Fruit fly (Drosophila melanogaster): ENCODE results near the gene Caf1-180.

Gene Caf1-180

dm6 chrX:8636114-8636929, 30.2 kb upstream of the Caf1-180 start (continued):
- TF ChIP-seq CG17361 (GFP tag; IDR thresholded peaks at IDR 0.05) (0 out of 3 replicates have a peak, but pooled peaks have one; percentile 31), Mad (GFP tag; optimal IDR thresholded peaks at IDR 0.05) (no peak), CG30020 (tag; optimal IDR thresholded peaks at IDR 0.05) (no peak), CG14441 (GFP tag; IDR thresholded peaks at IDR 0.05) (no peak), tap (tag; optimal IDR thresholded peaks at IDR 0.05) (no peak), danr (GFP tag; IDR thresholded peaks at IDR 0.05) (no peak), vvl (GFP tag; IDR thresholded peaks at IDR 0.05) (no peak), sima (GFP tag; optimal IDR thresholded peaks at IDR 0.05) (no peak), CG32532 (GFP tag; IDR thresholded peaks at IDR 0.05) (no peak), gem (tag; optimal IDR thresholded peaks at IDR 0.05) (peak; percentile 51), ham (GFP tag; IDR thresholded peaks at IDR 0.05) (no peak), row (GFP tag; IDR thresholded peaks at IDR 0.05) (no peak), Med (GFP tag) (no peak), CG32767 (GFP tag; IDR thresholded peaks at IDR 0.05) (no peak), scrt (GFP tag; optimal IDR thresholded peaks at IDR 0.05) (no peak), Deaf1 (tag; optimal IDR thresholded peaks at IDR 0.05) (peak; percentile 80), toy (GFP tag; IDR thresholded peaks at IDR 0.05) (no peak), CG15696 (tag; optimal IDR thresholded peaks at IDR 0.05) (peak; percentile 20), CG8388 (GFP tag; optimal IDR thresholded peaks at IDR 0.05) (no peak), Sry-β (GFP tag; optimal IDR thresholded peaks at IDR 0.05) (no peak), HLH3B (GFP tag; IDR thresholded peaks at IDR 0.05) (no peak), CG17912 (GFP tag; optimal IDR thresholded peaks at IDR 0.05) (no peak), CG4404 (GFP tag; IDR thresholded peaks at IDR 0.05) (no peak), tup (GFP tag; optimal IDR thresholded peaks at IDR 0.05) (no peak), Rfx (GFP tag; IDR thresholded peaks at IDR 0.05) (no peak), lola (GFP tag; optimal IDR thresholded peaks at IDR 0.05) (peak in 1 of 3 experiments; percentile 11), Eip74EF (GFP tag; optimal IDR thresholded peaks at IDR 0.05) (no peak), kah (GFP tag; optimal IDR thresholded peaks at IDR 0.05) (no peak), CG17802 (tag; optimal IDR thresholded peaks at IDR 0.05) (no peak), jigr1 (GFP tag; IDR thresholded peaks at IDR 0.05) (no peak), ems (GFP tag; optimal IDR thresholded peaks at IDR 0.05) (no peak), bowl (GFP tag; IDR thresholded peaks at IDR 0.05) (no peak), YL-1 (GFP tag; optimal IDR thresholded peaks at IDR 0.05) (no peak), fu2 (GFP tag; optimal IDR thresholded peaks at IDR 0.05) (no peak), seq (GFP tag; IDR thresholded peaks at IDR 0.05) (no peak), bcd (GFP tag; optimal IDR thresholded peaks at IDR 0.05) (no peak), aop (GFP tag; IDR thresholded peaks at IDR 0.05) (no peak), grau (tag; optimal IDR thresholded peaks at IDR 0.05) (peak; percentile 16), B-H1 (GFP tag; IDR thresholded peaks at IDR 0.05) (no peak), esg (GFP tag; conservative IDR thresholded peaks at IDR 0.05) (no peak), bsh (GFP tag; optimal IDR thresholded peaks at IDR 0.05) (no peak), CG8478 (optimal IDR thresholded peaks at IDR 0.05) (no peak), zf30C (GFP tag; optimal IDR thresholded peaks at IDR 0.05) (peak; percentile 61), Sin3A (optimal IDR thresholded peaks at IDR 0.05) (no peak), CG11093 (GFP tag; IDR thresholded peaks at IDR 0.05) (no peak), Chrac-16 (GFP tag; optimal IDR thresholded peaks at IDR 0.05) (no peak), bigmax (GFP tag; optimal IDR thresholded peaks at IDR 0.05) (no peak), Xrp1 (GFP tag; IDR thresholded peaks at IDR 0.05) (no peak), schlank (tag; optimal IDR thresholded peaks at IDR 0.05) (no peak), CG6689 (GFP tag; IDR thresholded peaks at IDR 0.05) (no peak), mirr (GFP tag; optimal IDR thresholded peaks at IDR 0.05) (no peak)
